Worm (Caenorhabditis elegans) whole organism, early embryonic: ENCODE measurements around the gene Y55D5A.4.

Experiments
- ama-1 ChIP-seq: fragments of 150-350 bp; optimal IDR thresholded peaks from 2 replicates; lab custom pipeline; 2014
- ceh-36 ChIP-seq: sonication (generic microtip); optimal IDR thresholded peaks from 2 replicates; lab custom pipeline; 2016; ENCODE audit warnings: missing genetic modification characterization, inconsistent platforms, missing compliant biosample characterization
- tbx-11 ChIP-seq: fragments of 200-800 bp; sonication (Bioruptor generic); IDR thresholded peaks from 2 replicates; pipeline ENCODE4 v1.3.6; 2022; ENCODE audit warnings: missing genetic modification characterization, missing compliant biosample characterization

- TF ChIP-seq ama-1 (lab: Kevin White, UChicago), result no peak
- no peak for TF ChIP-seq tbx-11 (GFP tag; lab: Robert Waterston, UW)
- no peak for TF ChIP-seq ceh-36 (tag; lab: Kevin White, UChicago)
Measured at ce11 chrIII:2946626-2947168, 43.2 kb downstream of the Y55D5A.4 start, which contains the start of gene H05C05.1.
